Worm (Caenorhabditis elegans) whole organism, young adult: ENCODE measurements around the gene M03A1.3.

Experiments used
- B0261.1 ChIP-seq: sonication (generic microtip); optimal IDR thresholded peaks from 2 replicates; lab custom pipeline; 2016; ENCODE audit warnings: mild to moderate bottlenecking, missing genetic modification characterization, moderate library complexity, missing compliant biosample characterization
- madf-10 ChIP-seq: sonication (generic microtip); optimal IDR thresholded peaks from 2 replicates; lab custom pipeline; 2016; ENCODE audit warnings: mild to moderate bottlenecking, missing genetic modification characterization, missing compliant biosample characterization
- pha-4 ChIP-seq: fragments of 150-350 bp; sonication (generic microtip); optimal IDR thresholded peaks from 2 replicates; lab custom pipeline; 2014; ENCODE audit warnings: missing biosample characterization, missing genetic modification reagents, missing genetic modification characterization
- snpc-4 ChIP-seq, 5 experiments: fragments of 150-350 bp in 1 of 5; sonication (generic microtip) in 4 of 5; optimal IDR thresholded peaks; 2 replicates each; lab custom pipeline; 2014 to 2018; ENCODE audit warnings: missing genetic modification characterization in 5 of 5, missing biosample characterization in 3 of 5, antibody characterized with exemption in 2 of 5, mild to moderate bottlenecking in 2 of 5, missing compliant biosample characterization in 2 of 5, missing genotype in 2 of 5, moderate library complexity in 2 of 5, missing genetic modification reagents in 1 of 5
- unc-130 ChIP-seq: sonication (generic microtip); optimal IDR thresholded peaks from 2 replicates; lab custom pipeline; 2016; ENCODE audit warnings: missing genetic modification reagents, missing genetic modification characterization, missing compliant biosample characterization
- ztf-25 ChIP-seq: fragments of 200-800 bp; sonication (Bioruptor generic); IDR thresholded peaks from 2 replicates; pipeline ENCODE4 v1.3.6; 2022; ENCODE audit warnings: missing genetic modification reagents, missing genetic modification characterization, missing compliant biosample characterization

DNA sequence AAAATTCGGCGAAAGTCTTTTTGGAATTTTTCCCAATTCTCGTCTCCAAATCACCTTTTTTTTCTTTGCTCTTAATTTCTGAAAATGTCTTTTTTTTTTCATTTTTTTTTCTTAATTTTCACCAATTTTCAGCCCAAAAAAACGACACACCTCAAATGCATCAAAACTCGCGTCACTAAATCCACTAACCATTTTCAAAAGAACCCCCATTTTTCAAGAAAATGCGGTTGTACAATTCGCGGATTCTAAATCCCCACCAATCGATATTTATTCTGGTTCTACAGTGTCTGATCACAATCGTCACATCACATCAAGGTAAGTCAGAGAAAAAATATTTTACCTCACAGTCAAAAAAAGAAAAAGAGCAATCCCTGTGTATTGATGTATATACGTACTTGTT, 14.3 kb downstream of the M03A1.3 start, which contains the start of gene vab-1:
- TF ChIP-seq ztf-25 (GFP tag; lab: Robert Waterston, UW) (no peak), pha-4 (tag; lab: Kevin White, UChicago) (no peak), madf-10 (tag; lab: Kevin White, UChicago) (no peak), snpc-4 (GFP tag; optimal IDR thresholded peaks at IDR 0.05; lab: Kevin White, UChicago) (no peak), snpc-4 (tag; optimal IDR thresholded peaks at IDR 0.05; lab: Kevin White, UChicago) (no peak), unc-130 (GFP tag; lab: Kevin White, UChicago) (no peak), B0261.1 (no peak)
